Fruit fly (Drosophila melanogaster) whole organism, embryonic: Measurements from ENCODE around the gene CG6163.

Experiments
- Adf1 ChIP-seq: fragments of 200-800 bp; sonication (Bioruptor generic); IDR thresholded peaks from 2 replicates; pipeline ENCODE4 v1.3.6; 2022; ENCODE audit warnings: missing biosample characterization, missing genetic modification characterization
- B-H1 ChIP-seq: fragments of 200-800 bp; sonication (Bioruptor generic); IDR thresholded peaks from 3 replicates; pipeline ENCODE4 v1.3.6; 2022; ENCODE audit warnings: missing biosample characterization, missing genetic modification characterization
- CG10543 ChIP-seq: fragments of 200-800 bp; sonication (Bioruptor generic); optimal IDR thresholded peaks from 3 replicates; lab custom pipeline; 2017; ENCODE audit warnings: missing biosample characterization, mild to moderate bottlenecking, missing genetic modification characterization, moderate library complexity
- CG11696 ChIP-seq: fragments of 200-800 bp; sonication (Bioruptor generic); IDR thresholded peaks from 2 replicates; pipeline ENCODE4 v1.3.6; 2022; ENCODE audit warnings: missing biosample characterization, missing genetic modification characterization
- CG12391 ChIP-seq: fragments of 200-800 bp; sonication (Bioruptor generic); optimal IDR thresholded peaks from 3 replicates; lab custom pipeline; 2018; ENCODE audit warnings: missing biosample characterization, mild to moderate bottlenecking, missing genetic modification characterization, moderate library complexity
- CG12744 ChIP-seq: fragments of 200-800 bp; sonication (Bioruptor generic); optimal IDR thresholded peaks from 2 replicates; lab custom pipeline; 2016; ENCODE audit warnings: missing biosample characterization, missing genetic modification characterization
- CG13123 ChIP-seq: fragments of 200-800 bp; sonication (Bioruptor generic); optimal IDR thresholded peaks from 2 replicates; lab custom pipeline; 2016; ENCODE audit warnings: missing biosample characterization, missing genetic modification characterization
- CG13424 ChIP-seq: fragments of 200-800 bp; sonication (Bioruptor generic); optimal IDR thresholded peaks from 2 replicates; lab custom pipeline; 2019; ENCODE audit warnings: missing biosample characterization, mild to moderate bottlenecking, missing genetic modification characterization, moderate library complexity
- CG17359 ChIP-seq: fragments of 200-800 bp; sonication (Bioruptor generic); optimal IDR thresholded peaks from 3 replicates; lab custom pipeline; 2018; ENCODE audit warnings: missing biosample characterization, mild to moderate bottlenecking, missing genetic modification characterization, moderate library complexity
- CG17802 ChIP-seq: fragments of 200-800 bp; sonication (Bioruptor generic); optimal IDR thresholded peaks from 2 replicates; lab custom pipeline; 2018; ENCODE audit warnings: missing biosample characterization, mild to moderate bottlenecking, missing genetic modification characterization, moderate library complexity
- CG2120 ChIP-seq: fragments of 200-800 bp; sonication (Bioruptor generic); optimal IDR thresholded peaks from 3 replicates; lab custom pipeline; 2016; ENCODE audit warnings: missing biosample characterization, missing genetic modification characterization
- CG2889 ChIP-seq: fragments of 200-800 bp; sonication (Bioruptor generic); IDR thresholded peaks from 3 replicates; pipeline ENCODE4 v1.3.6; 2022; ENCODE audit warnings: missing biosample characterization, missing genetic modification characterization
- CG32772 ChIP-seq: fragments of 200-800 bp; sonication (Bioruptor generic); IDR thresholded peaks from 2 replicates; pipeline ENCODE4 v1.3.6; 2022; ENCODE audit warnings: missing biosample characterization, missing genetic modification characterization
- CG3281 ChIP-seq: fragments of 200-800 bp; sonication (Bioruptor generic); optimal IDR thresholded peaks from 3 replicates; lab custom pipeline; 2017; ENCODE audit warnings: missing biosample characterization, mild to moderate bottlenecking, missing genetic modification characterization
- CG34224 ChIP-seq: fragments of 200-800 bp; sonication (Bioruptor generic); IDR thresholded peaks from 3 replicates; pipeline ENCODE4 v1.3.6; 2022; ENCODE audit warnings: missing biosample characterization, missing genetic modification characterization; ENCODE audit not compliant: partially characterized antibody
- CG3995 ChIP-seq: fragments of 200-800 bp; sonication (Bioruptor generic); optimal IDR thresholded peaks from 3 replicates; lab custom pipeline; 2016; ENCODE audit warnings: missing biosample characterization, missing genetic modification characterization
- CG5180 ChIP-seq: fragments of 200-800 bp; sonication (Bioruptor generic); optimal IDR thresholded peaks from 3 replicates; lab custom pipeline; 2017; ENCODE audit warnings: missing biosample characterization, missing genetic modification characterization, mild to moderate bottlenecking, moderate library complexity, missing genetic modification reagents
- CG5953 ChIP-seq: fragments of 200-800 bp; sonication (Bioruptor generic); IDR thresholded peaks from 2 replicates; pipeline ENCODE4 v1.3.6; 2022; ENCODE audit warnings: missing biosample characterization, missing genetic modification characterization
- CG6689 ChIP-seq: fragments of 200-800 bp; sonication (Bioruptor generic); IDR thresholded peaks from 2 replicates; pipeline ENCODE4 v1.3.6; 2022; ENCODE audit warnings: missing biosample characterization, missing genetic modification characterization
- CG7556 ChIP-seq: fragments of 200-800 bp; sonication (Bioruptor generic); optimal IDR thresholded peaks from 2 replicates; lab custom pipeline; 2017; ENCODE audit warnings: missing biosample characterization, mild to moderate bottlenecking, missing genetic modification characterization
- CG7987 ChIP-seq: fragments of 200-800 bp; sonication (Bioruptor generic); optimal IDR thresholded peaks from 2 replicates; lab custom pipeline; 2018; ENCODE audit warnings: missing biosample characterization, mild to moderate bottlenecking, missing genetic modification characterization, moderate library complexity
- CG9932 ChIP-seq: fragments of 200-800 bp; sonication (Bioruptor generic); IDR thresholded peaks from 2 replicates; pipeline ENCODE4 v1.3.6; 2022; ENCODE audit warnings: missing biosample characterization, missing genetic modification characterization
- Dbx ChIP-seq: fragments of 200-800 bp; sonication (Bioruptor generic); IDR thresholded peaks from 3 replicates; pipeline ENCODE4 v1.3.6; 2022; ENCODE audit warnings: missing biosample characterization, missing genetic modification characterization
- Eip74EF ChIP-seq, 2 experiments: fragments of 200-800 bp in 1 of 2; fragments of >200 bp in 1 of 2; sonication (Bioruptor generic) in 1 of 2; optimal IDR thresholded peaks; 2 replicates each; lab custom pipeline; 2017 to 2019; ENCODE audit warnings: missing biosample characterization in 2 of 2, missing genetic modification characterization in 2 of 2, mild to moderate bottlenecking in 1 of 2, moderate library complexity in 1 of 2
- Opbp ChIP-seq: fragments of 200-800 bp; sonication (Bioruptor generic); IDR thresholded peaks from 3 replicates; pipeline ENCODE4 v1.3.6; 2022; ENCODE audit warnings: missing biosample characterization, missing genetic modification characterization; ENCODE audit not compliant: partially characterized antibody
- Ravus ChIP-seq: fragments of 200-800 bp; sonication (Bioruptor generic); IDR thresholded peaks from 2 replicates; pipeline ENCODE4 v1.3.6; 2022; ENCODE audit warnings: missing biosample characterization, missing genetic modification characterization
- Scr ChIP-seq: fragments of 200-800 bp; sonication (Bioruptor generic); IDR thresholded peaks from 2 replicates; pipeline ENCODE4 v1.3.6; 2022; ENCODE audit warnings: missing biosample characterization, missing genetic modification characterization; ENCODE audit not compliant: partially characterized antibody
- Ssrp ChIP-seq: fragments of 200-800 bp; sonication (Bioruptor generic); optimal IDR thresholded peaks from 2 replicates; lab custom pipeline; 2018; ENCODE audit warnings: missing biosample characterization, mild to moderate bottlenecking, missing genetic modification characterization, moderate library complexity
- abd-A ChIP-seq: fragments of 200-800 bp; sonication (Bioruptor generic); optimal IDR thresholded peaks from 3 replicates; lab custom pipeline; 2019; ENCODE audit warnings: missing biosample characterization, mild to moderate bottlenecking, missing genetic modification characterization, moderate library complexity
- ac ChIP-seq: fragments of 200-800 bp; sonication (Bioruptor generic); optimal IDR thresholded peaks from 3 replicates; lab custom pipeline; 2017; ENCODE audit warnings: missing biosample characterization, mild to moderate bottlenecking, missing genetic modification characterization
- btn ChIP-seq: fragments of 200-800 bp; sonication (Bioruptor generic); optimal IDR thresholded peaks from 2 replicates; lab custom pipeline; 2016; ENCODE audit warnings: missing biosample characterization, missing genetic modification characterization
- chif ChIP-seq, 2 experiments: fragments of 200-800 bp; sonication (Bioruptor generic); optimal IDR thresholded peaks; 3 replicates each; lab custom pipeline; 2016; ENCODE audit warnings: missing biosample characterization in 2 of 2, missing genetic modification characterization in 2 of 2
- crc ChIP-seq: fragments of 200-800 bp; sonication (Bioruptor generic); optimal IDR thresholded peaks from 2 replicates; lab custom pipeline; 2016; ENCODE audit warnings: missing biosample characterization, missing genetic modification characterization
- crol ChIP-seq: fragments of 200-800 bp; sonication (Bioruptor generic); IDR thresholded peaks from 2 replicates; pipeline ENCODE4 v1.3.6; 2022; ENCODE audit warnings: missing biosample characterization, missing genetic modification characterization
- dati ChIP-seq: fragments of 200-800 bp; sonication (Bioruptor generic); IDR thresholded peaks from 2 replicates; pipeline ENCODE4 v1.3.6; 2022; ENCODE audit warnings: missing biosample characterization, missing genetic modification characterization
- dysf ChIP-seq: fragments of 200-800 bp; sonication (Bioruptor generic); IDR thresholded peaks from 3 replicates; pipeline ENCODE4 v1.3.6; 2022; ENCODE audit warnings: missing biosample characterization, missing genetic modification characterization
- emc ChIP-seq: fragments of 200-800 bp; sonication (Bioruptor generic); optimal IDR thresholded peaks from 2 replicates; lab custom pipeline; 2016; ENCODE audit warnings: missing biosample characterization, missing genetic modification characterization
- hbn ChIP-seq: fragments of 200-800 bp; sonication (Bioruptor generic); IDR thresholded peaks from 2 replicates; pipeline ENCODE4 v1.3.6; 2022; ENCODE audit warnings: missing biosample characterization, missing genetic modification characterization; ENCODE audit not compliant: partially characterized antibody
- hth ChIP-seq: fragments of >200 bp; optimal IDR thresholded peaks from 2 replicates; lab custom pipeline; 2017; ENCODE audit warnings: inconsistent platforms
- jumu ChIP-seq: fragments of 200-800 bp; sonication (Bioruptor generic); optimal IDR thresholded peaks from 3 replicates; lab custom pipeline; 2016; ENCODE audit warnings: missing biosample characterization, missing genetic modification characterization
- kah ChIP-seq: fragments of 200-800 bp; sonication (Bioruptor generic); optimal IDR thresholded peaks from 2 replicates; lab custom pipeline; 2018; ENCODE audit warnings: missing biosample characterization, mild to moderate bottlenecking, missing genetic modification characterization
- lola ChIP-seq, 3 experiments: fragments of >200 bp in 2 of 3; fragments of 200-800 bp in 1 of 3; sonication (Bioruptor generic) in 1 of 3; optimal IDR thresholded peaks; 2 replicates each; lab custom pipeline; 2017 to 2019; ENCODE audit warnings: missing biosample characterization in 3 of 3, missing genetic modification characterization in 3 of 3, mild to moderate bottlenecking in 1 of 3, moderate library complexity in 1 of 3
- trh ChIP-seq: fragments of 200-800 bp; sonication (Bioruptor generic); optimal IDR thresholded peaks from 2 replicates; lab custom pipeline; 2016; ENCODE audit warnings: missing biosample characterization, missing genetic modification characterization
- ttk ChIP-seq: fragments of 200-800 bp; sonication (Bioruptor generic); IDR thresholded peaks from 2 replicates; pipeline ENCODE4 v2.1.2; 2022; ENCODE audit warnings: missing biosample characterization, missing genetic modification characterization
- unc-4 ChIP-seq: fragments of 200-800 bp; sonication (Bioruptor generic); IDR thresholded peaks from 2 replicates; pipeline ENCODE4 v1.3.6; 2022; ENCODE audit warnings: missing biosample characterization, missing genetic modification characterization; ENCODE audit not compliant: partially characterized antibody
- usp ChIP-seq: fragments of >200 bp; optimal IDR thresholded peaks from 2 replicates; lab custom pipeline; 2017; ENCODE audit warnings: missing biosample characterization, missing genetic modification characterization
- zf30C ChIP-seq: fragments of 200-800 bp; sonication (Bioruptor generic); optimal IDR thresholded peaks from 3 replicates; lab custom pipeline; 2018; ENCODE audit warnings: missing biosample characterization, mild to moderate bottlenecking, missing genetic modification characterization
- zfh1 ChIP-seq: fragments of 200-800 bp; sonication (Bioruptor generic); IDR thresholded peaks from 3 replicates; pipeline ENCODE4 v1.3.6; 2022; ENCODE audit warnings: missing biosample characterization, missing genetic modification characterization
- zfh2 ChIP-seq: fragments of 200-800 bp; sonication (Bioruptor generic); optimal IDR thresholded peaks from 2 replicates; lab custom pipeline; 2016; ENCODE audit warnings: missing biosample characterization, missing genetic modification characterization

Gene CG6163

dm6 chr3L:11368319-11369299, 3.9 kb upstream of the CG6163 start (continued):
- no peak for TF ChIP-seq Scr (GFP tag; lab: Robert Waterston, UW)
- TF ChIP-seq trh (GFP tag; lab: Kevin White, UChicago), result no peak
- TF ChIP-seq zf30C (GFP tag; lab: Kevin White, UChicago), result no peak
- no peak for TF ChIP-seq btn (GFP tag; lab: Kevin White, UChicago)
- TF ChIP-seq CG3995 (GFP tag; lab: Kevin White, UChicago), result no peak
- TF ChIP-seq crc, result no peak
- TF ChIP-seq hth (lab: Kevin White, UChicago), result no peak
- TF ChIP-seq CG13123, result no peak
- TF ChIP-seq CG9932 (GFP tag; lab: Robert Waterston, UW), result no peak
- no peak for TF ChIP-seq jumu (GFP tag; lab: Kevin White, UChicago)
- no peak for TF ChIP-seq CG2889 (GFP tag; lab: Robert Waterston, UW)
- TF ChIP-seq dati, result no peak
- no peak for TF ChIP-seq ac (GFP tag; lab: Kevin White, UChicago)
- TF ChIP-seq CG7987 (GFP tag; lab: Kevin White, UChicago), result no peak
- no peak for TF ChIP-seq CG3281 (GFP tag; lab: Kevin White, UChicago)
- TF ChIP-seq CG7556 (GFP tag; lab: Kevin White, UChicago), result peak; percentile 23
- no peak for TF ChIP-seq CG34224 (GFP tag; lab: Robert Waterston, UW)
- TF ChIP-seq CG17359 (tag; lab: Kevin White, UChicago), result peak; percentile 18
- no peak for TF ChIP-seq Ssrp (tag; lab: Kevin White, UChicago)
- no peak for TF ChIP-seq CG12744
- TF ChIP-seq CG11696 (GFP tag; lab: Robert Waterston, UW), result no peak
- TF ChIP-seq CG10543 (GFP tag; lab: Kevin White, UChicago), result no peak
- no peak for TF ChIP-seq unc-4 (GFP tag; lab: Robert Waterston, UW)
- TF ChIP-seq hbn, result no peak
- peak; percentile 70 for TF ChIP-seq crol (GFP tag; lab: Robert Waterston, UW)
- TF ChIP-seq CG17802 (tag; lab: Kevin White, UChicago), result no peak
- TF ChIP-seq CG5180 (GFP tag; lab: Kevin White, UChicago), result no peak
- no peak for TF ChIP-seq emc
- no peak for TF ChIP-seq CG32772 (GFP tag; lab: Robert Waterston, UW)
- TF ChIP-seq chif (GFP tag; optimal IDR thresholded peaks at IDR 0.05; lab: Kevin White, UChicago), result no peak
- no peak for TF ChIP-seq Eip74EF (GFP tag; optimal IDR thresholded peaks at IDR 0.05; lab: Kevin White, UChicago)
- no peak for TF ChIP-seq kah (GFP tag; lab: Kevin White, UChicago)
- 0 out of 2 replicates have a peak, but pooled peaks have one; percentile 31 for TF ChIP-seq CG6689 (GFP tag; lab: Robert Waterston, UW)
- no peak for TF ChIP-seq Opbp
- no peak for TF ChIP-seq CG5953 (GFP tag; lab: Robert Waterston, UW)
- no peak for TF ChIP-seq zfh2 (GFP tag; lab: Kevin White, UChicago)
- no peak for TF ChIP-seq zfh1 (GFP tag; lab: Robert Waterston, UW)
- TF ChIP-seq B-H1 (GFP tag; lab: Robert Waterston, UW), result no peak
- no peak for TF ChIP-seq usp (GFP tag; lab: Kevin White, UChicago)
- no peak for TF ChIP-seq Dbx (GFP tag; lab: Robert Waterston, UW)
- no peak for TF ChIP-seq ttk (GFP tag; lab: Robert Waterston, UW)
- TF ChIP-seq CG2120 (GFP tag; lab: Kevin White, UChicago), result no peak
- no peak; the same call in 2 of the 3 replicates for TF ChIP-seq dysf
- TF ChIP-seq Adf1 (GFP tag; lab: Robert Waterston, UW), result no peak
- TF ChIP-seq CG12391 (tag; lab: Kevin White, UChicago), result no peak
- TF ChIP-seq Ravus (GFP tag; lab: Robert Waterston, UW), result no peak
- TF ChIP-seq CG13424 (tag; lab: Kevin White, UChicago), result no peak
- peak; percentile 55 for TF ChIP-seq abd-A (tag; lab: Kevin White, UChicago)
- TF ChIP-seq lola (GFP tag; optimal IDR thresholded peaks at IDR 0.05; lab: Kevin White, UChicago), result peak in 1 of 3 experiments; percentile 35
